Fruit fly (Drosophila melanogaster): Measurements from ENCODE around the gene CG31516.

DNA sequence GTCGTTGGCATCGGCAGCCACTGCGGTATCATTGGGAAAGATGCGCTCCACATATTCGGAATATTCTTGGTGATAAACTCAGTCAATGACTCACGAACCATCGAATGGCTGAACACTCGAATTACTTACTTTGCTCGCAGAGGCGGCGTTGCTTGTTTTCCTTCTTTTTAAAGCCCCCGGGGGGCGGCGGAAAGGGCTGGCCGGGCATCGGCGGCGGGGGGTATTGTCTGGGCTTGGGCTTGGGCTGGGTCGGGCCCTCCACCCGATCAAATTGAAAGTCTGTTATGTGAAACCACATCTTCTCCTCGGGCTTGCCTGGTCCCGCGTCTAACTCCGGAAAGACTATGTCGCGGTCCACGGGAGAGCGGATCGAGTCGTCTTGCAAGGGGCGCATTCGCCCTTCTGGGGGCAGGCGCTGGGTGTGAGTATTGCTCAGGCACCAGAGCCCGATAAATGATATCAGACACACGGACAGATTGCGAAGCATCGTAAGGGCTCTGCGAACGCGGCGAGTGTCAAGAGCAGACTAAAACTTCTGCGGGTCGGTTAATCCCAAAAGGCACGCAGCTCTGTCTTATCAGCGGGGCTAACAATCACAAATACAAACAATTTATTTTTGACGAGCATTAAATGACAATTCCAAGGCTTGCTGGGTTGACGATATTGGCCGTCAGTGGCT is 22.4 kb upstream of the CG31516 start, which contains the start of gene CG14642:
- TF ChIP-seq mam (GFP tag; optimal IDR thresholded peaks at IDR 0.05), result no peak
- TF ChIP-seq PHDP (tag; optimal IDR thresholded peaks at IDR 0.05), result no peak
- no peak for TF ChIP-seq CG8359 (GFP tag; optimal IDR thresholded peaks at IDR 0.05; ENCODE audit: borderline replicate concordance)
- TF ChIP-seq Sry-δ (GFP tag; optimal IDR thresholded peaks at IDR 0.05), result no peak
- TF ChIP-seq Ets97D (GFP tag; optimal IDR thresholded peaks at IDR 0.05), result no peak
- no peak for TF ChIP-seq Pdp1 (GFP tag; optimal IDR thresholded peaks at IDR 0.05)
- TF ChIP-seq CG14441 (GFP tag; IDR thresholded peaks at IDR 0.05), result no peak
- no peak for TF ChIP-seq Gug (GFP tag; IDR thresholded peaks at IDR 0.05)
- no peak for TF ChIP-seq Xbp1 (GFP tag; optimal IDR thresholded peaks at IDR 0.05)
- TF ChIP-seq CG12219 (GFP tag; optimal IDR thresholded peaks at IDR 0.05), result no peak
- no peak for TF ChIP-seq CG11093 (GFP tag; IDR thresholded peaks at IDR 0.05)
